Worm (Caenorhabditis elegans) whole organism, mixed stage, embryonic: ENCODE results near the gene F58E6.5.

ENCODE experiments used
- bed-3 ChIP-seq: fragments of 200-800 bp; sonication (Bioruptor generic); optimal IDR thresholded peaks from 3 replicates; lab custom pipeline; 2018; ENCODE audit warnings: mild to moderate bottlenecking, missing genetic modification characterization, moderate library complexity, missing compliant biosample characterization
- blmp-1 ChIP-seq: fragments of 150-350 bp; optimal IDR thresholded peaks from 2 replicates; lab custom pipeline; 2014; ENCODE audit warnings: missing biosample characterization, missing genetic modification characterization
- ceh-43 ChIP-seq: fragments of 200-800 bp; sonication (Bioruptor generic); optimal IDR thresholded peaks from 2 replicates; lab custom pipeline; 2018; ENCODE audit warnings: mild to moderate bottlenecking, missing genetic modification characterization, moderate library complexity, missing compliant biosample characterization
- ceh-83 ChIP-seq: fragments of 200-800 bp; sonication (Bioruptor generic); optimal IDR thresholded peaks from 2 replicates; lab custom pipeline; 2018; ENCODE audit warnings: mild to moderate bottlenecking, missing genetic modification characterization, missing compliant biosample characterization
- ces-1 ChIP-seq: fragments of 150-350 bp; optimal IDR thresholded peaks from 2 replicates; lab custom pipeline; 2014; ENCODE audit warnings: missing biosample characterization, missing genetic modification reagents, missing genetic modification characterization
- cnd-1 ChIP-seq: fragments of 200-800 bp; sonication (Bioruptor generic); optimal IDR thresholded peaks from 2 replicates; lab custom pipeline; 2018; ENCODE audit warnings: mild to moderate bottlenecking, missing genetic modification characterization, missing compliant biosample characterization
- drap-1 ChIP-seq: fragments of 200-800 bp; sonication (Bioruptor generic); optimal IDR thresholded peaks from 3 replicates; lab custom pipeline; 2018; ENCODE audit warnings: mild to moderate bottlenecking, missing genetic modification characterization, missing compliant biosample characterization
- elt-1 ChIP-seq: sonication (generic microtip); optimal IDR thresholded peaks from 2 replicates; lab custom pipeline; 2017; ENCODE audit warnings: missing genetic modification characterization, mild to moderate bottlenecking, missing compliant biosample characterization, antibody characterized with exemption, moderate library complexity, borderline replicate concordance; ENCODE audit not compliant: insufficient read depth
- elt-3 ChIP-seq: fragments of 150-350 bp; optimal IDR thresholded peaks from 2 replicates; lab custom pipeline; 2014; ENCODE audit warnings: missing biosample characterization, missing genetic modification characterization
- flh-1 ChIP-seq: fragments of 200-800 bp; sonication (Bioruptor generic); optimal IDR thresholded peaks from 2 replicates; lab custom pipeline; 2018; ENCODE audit warnings: mild to moderate bottlenecking, missing genetic modification characterization, moderate library complexity, missing compliant biosample characterization
- ham-2 ChIP-seq: fragments of 200-800 bp; sonication (Bioruptor generic); optimal IDR thresholded peaks from 2 replicates; lab custom pipeline; 2018; ENCODE audit warnings: mild to moderate bottlenecking, missing genetic modification characterization, missing compliant biosample characterization
- hlh-1 ChIP-seq: fragments of 150-350 bp; optimal IDR thresholded peaks from 2 replicates; lab custom pipeline; 2014; ENCODE audit warnings: missing biosample characterization, missing genetic modification reagents, missing genetic modification characterization
- lin-32 ChIP-seq: fragments of 200-800 bp; sonication (Bioruptor generic); optimal IDR thresholded peaks from 2 replicates; lab custom pipeline; 2018; ENCODE audit warnings: mild to moderate bottlenecking, missing genetic modification characterization, missing compliant biosample characterization
- mab-5 ChIP-seq: fragments of 150-350 bp; optimal IDR thresholded peaks from 2 replicates; lab custom pipeline; 2014; ENCODE audit warnings: missing biosample characterization, missing genetic modification characterization
- mep-1 ChIP-seq: fragments of 150-350 bp; optimal IDR thresholded peaks from 2 replicates; lab custom pipeline; 2017; ENCODE audit warnings: missing biosample characterization, missing genetic modification reagents, missing genetic modification characterization, inconsistent platforms
- mls-2 ChIP-seq: sonication (generic microtip); optimal IDR thresholded peaks from 2 replicates; lab custom pipeline; 2016; ENCODE audit warnings: mild to moderate bottlenecking, missing genetic modification characterization, moderate library complexity, missing compliant biosample characterization
- nhr-12 ChIP-seq: fragments of 150-350 bp; optimal IDR thresholded peaks from 2 replicates; lab custom pipeline; 2014; ENCODE audit warnings: missing biosample characterization, missing genetic modification characterization
- nhr-2 ChIP-seq: fragments of 150-350 bp; optimal IDR thresholded peaks from 2 replicates; lab custom pipeline; 2014; ENCODE audit warnings: missing biosample characterization, missing genetic modification characterization
- nhr-237 ChIP-seq: fragments of 150-350 bp; optimal IDR thresholded peaks from 2 replicates; lab custom pipeline; 2014; ENCODE audit warnings: missing biosample characterization, missing genetic modification characterization
- nhr-28 ChIP-seq: fragments of 150-350 bp; optimal IDR thresholded peaks from 2 replicates; lab custom pipeline; 2014; ENCODE audit warnings: missing biosample characterization, missing genetic modification characterization
- nhr-76 ChIP-seq: sonication (generic microtip); optimal IDR thresholded peaks from 2 replicates; lab custom pipeline; 2017; ENCODE audit warnings: missing biosample characterization, missing genetic modification characterization
- sem-2 ChIP-seq: fragments of 200-800 bp; sonication (Bioruptor generic); optimal IDR thresholded peaks from 2 replicates; lab custom pipeline; 2018; ENCODE audit warnings: mild to moderate bottlenecking, missing genetic modification characterization, missing compliant biosample characterization
- snpc-4 ChIP-seq: fragments of 150-350 bp; optimal IDR thresholded peaks from 2 replicates; lab custom pipeline; 2014; ENCODE audit warnings: missing biosample characterization, missing genetic modification characterization
- sptf-1 ChIP-seq: sonication (generic microtip); optimal IDR thresholded peaks from 2 replicates; lab custom pipeline; 2017; ENCODE audit warnings: mild to moderate bottlenecking, missing genetic modification characterization, moderate library complexity, missing compliant biosample characterization
- tbx-8 ChIP-seq: fragments of 200-800 bp; sonication (Bioruptor generic); optimal IDR thresholded peaks from 2 replicates; lab custom pipeline; 2018; ENCODE audit warnings: mild to moderate bottlenecking, missing genetic modification characterization, moderate library complexity, missing compliant biosample characterization
- unc-120 ChIP-seq: sonication (generic microtip); optimal IDR thresholded peaks from 2 replicates; lab custom pipeline; 2017; ENCODE audit warnings: missing genetic modification characterization, missing compliant biosample characterization; ENCODE audit not compliant: poor library complexity, severe bottlenecking
- unc-62 ChIP-seq: fragments of 150-350 bp; optimal IDR thresholded peaks from 2 replicates; lab custom pipeline; 2014; ENCODE audit warnings: missing biosample characterization, missing genetic modification reagents, missing genetic modification characterization
- zip-8 ChIP-seq: fragments of 150-350 bp; optimal IDR thresholded peaks from 2 replicates; lab custom pipeline; 2014; ENCODE audit warnings: missing biosample characterization, missing genetic modification characterization
- ztf-11 ChIP-seq: fragments of 150-350 bp; optimal IDR thresholded peaks from 2 replicates; lab custom pipeline; 2014; ENCODE audit warnings: missing biosample characterization, missing genetic modification characterization

The F58E6.5 gene

DNA sequence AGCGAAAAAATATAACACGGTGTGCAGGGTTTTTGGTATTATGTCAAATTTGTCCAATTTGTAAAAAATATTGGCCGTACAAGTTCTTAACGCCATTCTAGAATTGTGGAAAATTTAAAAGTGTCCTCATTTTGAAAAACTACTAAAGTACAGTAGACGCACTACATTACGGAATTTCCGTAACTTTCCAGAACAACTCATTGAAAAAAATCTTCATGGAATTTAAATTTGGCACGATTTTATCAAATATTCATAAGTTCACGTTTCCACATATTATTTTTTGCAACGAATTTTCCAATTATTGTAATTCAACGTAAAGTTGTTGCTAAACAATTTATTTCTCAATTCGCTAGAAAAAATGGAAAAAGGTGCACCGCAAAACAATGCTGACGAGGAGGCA is 39.5 kb downstream of the F58E6.5 start, which contains the start of gene F40F9.3:
TSS of gene F40F9.3 (plus strand) at position 301 of the 400 bp plus-strand sequence.
- TF ChIP-seq unc-62 (GFP tag; lab: Kevin White, UChicago) = no peak
- no peak for TF ChIP-seq nhr-76
- TF ChIP-seq drap-1 (GFP tag; lab: Kevin White, UChicago) = no peak
- TF ChIP-seq flh-1 (GFP tag; lab: Kevin White, UChicago) = no peak
- TF ChIP-seq, all 35 proteins: peak for 0

DNA sequence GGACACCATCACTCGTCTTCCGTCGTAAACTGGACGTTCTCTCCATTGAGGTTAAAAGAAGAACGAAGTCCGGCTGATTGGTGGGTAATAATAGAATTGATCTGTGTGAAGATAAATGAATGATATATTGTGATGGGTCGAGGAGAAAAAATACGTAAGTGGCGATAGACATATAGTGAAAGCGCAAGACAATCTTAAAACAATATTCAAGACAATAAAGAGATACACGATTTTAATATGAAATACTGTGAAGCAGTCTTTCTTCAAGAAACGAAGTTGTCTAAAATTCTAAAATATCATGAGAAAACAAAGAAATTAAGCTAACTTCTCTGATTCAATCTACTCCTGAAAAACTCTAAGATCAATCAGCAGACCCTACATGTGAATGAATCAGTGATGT is 40.8 kb downstream of the F58E6.5 start, which contains the start of gene F40F9.10:
TSS of gene F40F9.10 (minus strand) at position 101 of the 400 bp plus-strand sequence.
- TF ChIP-seq tbx-8 (GFP tag; lab: Kevin White, UChicago) (no peak), blmp-1 (tag; lab: Kevin White, UChicago) (no peak), flh-1 (GFP tag; lab: Kevin White, UChicago) (no peak), drap-1 (GFP tag; lab: Kevin White, UChicago) (no peak), ztf-11 (tag; lab: Kevin White, UChicago) (no peak), hlh-1 (tag; lab: Kevin White, UChicago) (no peak), elt-3 (tag; lab: Kevin White, UChicago) (no peak), mab-5 (tag; lab: Kevin White, UChicago) (no peak), ceh-43 (GFP tag; lab: Kevin White, UChicago) (no peak), bed-3 (no peak), sem-2 (no peak), ceh-83 (GFP tag; lab: Kevin White, UChicago) (no peak), lin-32 (no peak), ham-2 (no peak), unc-62 (GFP tag; lab: Kevin White, UChicago) (no peak), nhr-28 (tag; lab: Kevin White, UChicago) (no peak)
- TF ChIP-seq, all 35 proteins: peak for 0

DNA sequence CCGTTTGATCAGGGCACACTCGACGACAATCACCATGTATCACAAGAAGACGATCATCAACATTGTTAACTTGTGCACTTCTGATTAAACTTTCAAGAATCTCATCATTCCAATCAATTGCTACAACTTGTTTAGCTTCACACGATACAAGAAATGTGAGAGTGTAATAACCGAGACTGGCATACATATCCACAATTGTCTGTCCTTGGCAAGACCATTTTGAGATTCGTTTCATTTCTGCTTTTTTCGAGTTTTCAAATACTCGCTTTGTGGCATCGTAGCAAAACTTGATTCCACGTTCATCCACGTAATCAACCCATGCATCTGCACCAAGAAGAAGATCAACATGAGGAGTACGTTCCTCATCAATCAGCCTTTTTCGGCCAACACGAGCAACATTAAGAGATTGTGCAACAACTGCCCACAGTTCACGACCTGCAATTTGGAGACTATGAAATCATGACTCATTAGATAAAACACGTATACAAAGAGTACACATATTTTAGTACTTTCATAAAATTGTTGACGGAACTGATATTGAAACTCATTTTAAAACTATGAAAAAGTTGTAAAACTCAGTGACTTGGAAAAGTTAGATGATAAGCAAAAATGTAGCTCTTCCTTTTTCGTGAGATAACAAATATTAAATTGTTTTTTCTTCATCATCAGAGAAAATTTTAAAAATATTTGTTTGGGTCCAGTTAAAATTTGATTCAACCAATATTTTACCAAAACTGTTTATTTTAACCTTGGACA is 41.8 kb downstream of the F58E6.5 start:
- TF ChIP-seq unc-120 (tag; lab: Kevin White, UChicago) = no peak
- no peak for TF ChIP-seq ces-1 (GFP tag; lab: Kevin White, UChicago)
- no peak for TF ChIP-seq elt-3 (tag; lab: Kevin White, UChicago)
- TF ChIP-seq nhr-12 (tag; lab: Kevin White, UChicago) = no peak
- no peak for TF ChIP-seq nhr-28 (tag; lab: Kevin White, UChicago)
- TF ChIP-seq, all 35 proteins: peak for 0

DNA sequence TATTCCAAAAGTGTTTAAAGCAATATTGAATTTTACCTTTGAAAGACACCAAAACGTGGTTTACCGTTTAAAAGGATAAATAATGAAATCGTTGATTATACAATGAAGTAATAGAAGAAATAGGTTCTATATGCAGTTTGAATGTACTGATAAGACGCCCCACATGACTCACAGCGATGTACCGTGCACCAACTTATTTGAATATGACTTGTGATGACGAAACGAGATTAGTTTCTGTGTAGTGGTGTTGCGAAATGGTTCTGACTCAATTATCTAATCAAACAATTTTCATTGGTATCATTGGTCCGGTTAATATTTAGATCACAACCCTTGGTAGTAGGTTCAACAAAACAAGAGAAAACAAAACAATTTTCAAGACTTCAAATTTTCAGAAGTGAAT is 43.2 kb downstream of the F58E6.5 start:
- TF ChIP-seq nhr-12 (tag; lab: Kevin White, UChicago) = no peak
- no peak for TF ChIP-seq ham-2
- TF ChIP-seq lin-32 = no peak
- TF ChIP-seq hlh-1 (tag; lab: Kevin White, UChicago) = no peak
- no peak for TF ChIP-seq blmp-1 (tag; lab: Kevin White, UChicago)
- no peak for TF ChIP-seq elt-1 (tag; lab: Kevin White, UChicago)
- no peak for TF ChIP-seq mep-1 (tag; lab: Kevin White, UChicago)
- no peak for TF ChIP-seq snpc-4 (tag; lab: Kevin White, UChicago)
- no peak for TF ChIP-seq tbx-8 (GFP tag; lab: Kevin White, UChicago)
- TF ChIP-seq nhr-237 (tag; lab: Kevin White, UChicago) = no peak
- TF ChIP-seq, all 35 proteins: peak for 0

DNA sequence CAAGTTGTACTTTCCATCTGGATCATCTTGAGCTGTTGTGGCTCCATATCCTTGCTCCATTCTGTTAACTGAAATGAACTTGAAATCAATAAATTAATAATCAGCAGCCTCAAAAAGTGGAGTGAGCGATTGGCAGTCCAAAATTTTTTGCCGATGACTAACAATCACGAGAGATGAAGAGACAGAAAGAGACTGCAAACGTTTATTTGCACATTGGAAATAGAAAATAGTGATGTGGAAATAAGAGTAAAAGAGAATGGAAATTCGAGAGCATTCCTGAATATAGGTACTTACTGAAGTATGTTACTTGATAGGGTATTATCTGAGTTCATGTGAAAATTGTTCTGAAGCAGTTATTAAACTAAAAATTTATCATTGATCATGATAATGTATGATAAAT is 44.6 kb downstream of the F58E6.5 start, which contains the start of gene tag-120:
TSS of gene tag-120 (minus strand) at position 68 of the 400 bp plus-strand sequence.
- TF ChIP-seq drap-1 (GFP tag; lab: Kevin White, UChicago) (no peak), unc-120 (tag; lab: Kevin White, UChicago) (no peak), zip-8 (tag; lab: Kevin White, UChicago) (no peak), nhr-237 (tag; lab: Kevin White, UChicago) (no peak), sem-2 (no peak), elt-3 (tag; lab: Kevin White, UChicago) (no peak), elt-1 (tag; lab: Kevin White, UChicago) (no peak), sptf-1 (no peak), cnd-1 (no peak), bed-3 (no peak), tbx-8 (GFP tag; lab: Kevin White, UChicago) (no peak), nhr-12 (tag; lab: Kevin White, UChicago) (no peak), mls-2 (no peak), nhr-2 (no peak), nhr-28 (tag; lab: Kevin White, UChicago) (no peak)
